Worm (Caenorhabditis elegans) whole organism, L3 larva: ENCODE measurements around the gene mrpl-35.

Source experiments
- R02D3.7 ChIP-seq: fragments of 150-350 bp; optimal IDR thresholded peaks from 2 replicates; lab custom pipeline; 2014; ENCODE audit warnings: missing biosample characterization, missing genetic modification characterization
- ZK546.5 ChIP-seq: sonication (generic microtip); optimal IDR thresholded peaks from 2 replicates; lab custom pipeline; 2017; ENCODE audit warnings: missing biosample characterization, missing genetic modification characterization
- aly-2 ChIP-seq: fragments of 150-350 bp; optimal IDR thresholded peaks from 2 replicates; lab custom pipeline; 2014; ENCODE audit warnings: missing biosample characterization, missing genetic modification characterization
- ama-1 ChIP-seq: fragments of 150-350 bp; optimal IDR thresholded peaks from 2 replicates; lab custom pipeline; 2018
- ceh-16 ChIP-seq: sonication (generic microtip); optimal IDR thresholded peaks from 2 replicates; lab custom pipeline; 2017; ENCODE audit warnings: missing biosample characterization, missing genetic modification characterization
- ceh-28 ChIP-seq: fragments of 150-350 bp; optimal IDR thresholded peaks from 2 replicates; lab custom pipeline; 2014; ENCODE audit warnings: missing biosample characterization, missing genetic modification reagents, missing genetic modification characterization
- ceh-82 ChIP-seq: fragments of 150-350 bp; optimal IDR thresholded peaks from 2 replicates; lab custom pipeline; 2014; ENCODE audit warnings: missing biosample characterization, missing genetic modification characterization
- ceh-9 ChIP-seq: sonication (generic microtip); optimal IDR thresholded peaks from 2 replicates; lab custom pipeline; 2018; ENCODE audit warnings: missing biosample characterization, missing genetic modification characterization
- daf-12 ChIP-seq: fragments of 150-350 bp; optimal IDR thresholded peaks from 2 replicates; lab custom pipeline; 2014; ENCODE audit warnings: missing biosample characterization, missing genetic modification reagents, missing genetic modification characterization
- egl-27 ChIP-seq: sonication (generic microtip); optimal IDR thresholded peaks from 4 replicates; lab custom pipeline; 2017; ENCODE audit warnings: missing biosample characterization, missing genetic modification reagents, missing genetic modification characterization
- egl-5 ChIP-seq: fragments of 150-350 bp; optimal IDR thresholded peaks from 2 replicates; lab custom pipeline; 2017; ENCODE audit warnings: missing biosample characterization, missing genetic modification reagents, missing genetic modification characterization, inconsistent platforms
- elt-1 ChIP-seq: fragments of 150-350 bp; optimal IDR thresholded peaks from 2 replicates; lab custom pipeline; 2014; ENCODE audit warnings: missing biosample characterization, missing genetic modification characterization
- elt-2 ChIP-seq: sonication (generic microtip); optimal IDR thresholded peaks from 2 replicates; lab custom pipeline; 2016; ENCODE audit warnings: missing genetic modification reagents, mild to moderate bottlenecking, missing genetic modification characterization, missing compliant biosample characterization
- elt-3 ChIP-seq, 3 experiments: fragments of 150-350 bp in 1 of 3; sonication (generic microtip) in 2 of 3; optimal IDR thresholded peaks; 2 replicates in 2 of 3; 4 replicates in 1 of 3; lab custom pipeline; 2014 to 2017; ENCODE audit warnings: missing biosample characterization in 3 of 3, missing genetic modification characterization in 3 of 3
- eor-1 ChIP-seq, 2 experiments: fragments of 150-350 bp; optimal IDR thresholded peaks; 2 replicates each; lab custom pipeline; 2014 to 2018; ENCODE audit warnings: missing biosample characterization in 2 of 2, missing genetic modification characterization in 2 of 2
- fkh-10 ChIP-seq: sonication (generic microtip); optimal IDR thresholded peaks from 2 replicates; lab custom pipeline; 2017; ENCODE audit warnings: missing biosample characterization, missing genetic modification reagents, missing genetic modification characterization
- fkh-2 ChIP-seq: fragments of 150-350 bp; optimal IDR thresholded peaks from 2 replicates; lab custom pipeline; 2014; ENCODE audit warnings: missing biosample characterization, missing genetic modification reagents, missing genetic modification characterization
- fos-1 ChIP-seq: fragments of 150-350 bp; optimal IDR thresholded peaks from 2 replicates; lab custom pipeline; 2014; ENCODE audit warnings: missing biosample characterization, missing genetic modification characterization
- hmg-11 ChIP-seq: sonication (generic microtip); optimal IDR thresholded peaks from 2 replicates; lab custom pipeline; 2016; ENCODE audit warnings: missing genetic modification characterization, missing compliant biosample characterization
- jun-1 ChIP-seq: fragments of 150-350 bp; optimal IDR thresholded peaks from 2 replicates; lab custom pipeline; 2014; ENCODE audit warnings: missing biosample characterization, missing genetic modification reagents, missing genetic modification characterization
- lin-15B ChIP-seq: fragments of 150-350 bp; optimal IDR thresholded peaks from 2 replicates; lab custom pipeline; 2014; ENCODE audit warnings: missing biosample characterization, missing genetic modification characterization
- lin-39 ChIP-seq: fragments of 150-350 bp; optimal IDR thresholded peaks from 2 replicates; lab custom pipeline; 2018; ENCODE audit warnings: missing biosample characterization, missing genetic modification reagents, missing genetic modification characterization
- lsy-12 ChIP-seq: sonication (generic microtip); optimal IDR thresholded peaks from 2 replicates; lab custom pipeline; 2016; ENCODE audit warnings: mild to moderate bottlenecking, missing genetic modification characterization, missing compliant biosample characterization
- mdl-1 ChIP-seq: fragments of 150-350 bp; optimal IDR thresholded peaks from 2 replicates; lab custom pipeline; 2014; ENCODE audit warnings: missing biosample characterization, missing genetic modification characterization
- mml-1 ChIP-seq: fragments of 150-350 bp; sonication (generic microtip); optimal IDR thresholded peaks from 3 replicates; lab custom pipeline; 2014; ENCODE audit warnings: missing biosample characterization, missing genetic modification characterization
- nfya-1 ChIP-seq: sonication (generic microtip); optimal IDR thresholded peaks from 2 replicates; lab custom pipeline; 2017; ENCODE audit warnings: missing genetic modification characterization, mild to moderate bottlenecking, missing compliant biosample characterization, antibody characterized with exemption, moderate library complexity; ENCODE audit not compliant: insufficient read depth
- nhr-11 ChIP-seq: fragments of 150-350 bp; optimal IDR thresholded peaks from 2 replicates; lab custom pipeline; 2014; ENCODE audit warnings: missing biosample characterization, missing genetic modification characterization
- nhr-12 ChIP-seq: fragments of 150-350 bp; optimal IDR thresholded peaks from 2 replicates; lab custom pipeline; 2014; ENCODE audit warnings: missing biosample characterization, missing genetic modification characterization
- nhr-23 ChIP-seq: fragments of 150-350 bp; optimal IDR thresholded peaks from 2 replicates; lab custom pipeline; 2014; ENCODE audit warnings: missing biosample characterization, missing genetic modification reagents, missing genetic modification characterization
- nhr-237 ChIP-seq: fragments of 150-350 bp; optimal IDR thresholded peaks from 2 replicates; lab custom pipeline; 2014; ENCODE audit warnings: missing biosample characterization, missing genetic modification characterization
- nhr-25 ChIP-seq: sonication (generic microtip); optimal IDR thresholded peaks from 2 replicates; lab custom pipeline; 2017; ENCODE audit warnings: missing biosample characterization, missing genetic modification characterization
- nhr-28 ChIP-seq: fragments of 150-350 bp; optimal IDR thresholded peaks from 2 replicates; lab custom pipeline; 2014; ENCODE audit warnings: missing biosample characterization, missing genetic modification characterization
- nhr-43 ChIP-seq: sonication (generic microtip); optimal IDR thresholded peaks from 2 replicates; lab custom pipeline; 2016; ENCODE audit warnings: mild to moderate bottlenecking, missing genetic modification characterization, missing compliant biosample characterization; ENCODE audit not compliant: poor library complexity, severe bottlenecking
- nhr-67 ChIP-seq: fragments of 150-350 bp; optimal IDR thresholded peaks from 2 replicates; lab custom pipeline; 2014; ENCODE audit warnings: missing biosample characterization, missing genetic modification characterization
- nhr-76 ChIP-seq: fragments of 150-350 bp; sonication (generic microtip); optimal IDR thresholded peaks from 5 replicates; lab custom pipeline; 2014; ENCODE audit warnings: missing biosample characterization, missing genetic modification characterization
- nhr-77 ChIP-seq: fragments of 150-350 bp; optimal IDR thresholded peaks from 2 replicates; lab custom pipeline; 2014; ENCODE audit warnings: missing biosample characterization, missing genetic modification characterization
- pha-4 ChIP-seq: fragments of 150-350 bp; optimal IDR thresholded peaks from 2 replicates; lab custom pipeline; 2014; ENCODE audit warnings: missing biosample characterization, missing genetic modification reagents, missing genetic modification characterization
- pqm-1 ChIP-seq: fragments of 150-350 bp; optimal IDR thresholded peaks from 2 replicates; lab custom pipeline; 2017; ENCODE audit warnings: missing biosample characterization, missing genetic modification characterization, inconsistent platforms
- sea-2 ChIP-seq: fragments of 150-350 bp; sonication (generic microtip); optimal IDR thresholded peaks from 4 replicates; lab custom pipeline; 2014; ENCODE audit warnings: missing biosample characterization, missing genetic modification reagents, missing genetic modification characterization
- skn-1 ChIP-seq: fragments of 150-350 bp; optimal IDR thresholded peaks from 2 replicates; lab custom pipeline; 2014; ENCODE audit warnings: missing biosample characterization, missing genetic modification characterization
- snpc-4 ChIP-seq: fragments of 150-350 bp; optimal IDR thresholded peaks from 2 replicates; lab custom pipeline; 2014; ENCODE audit warnings: missing biosample characterization, missing genetic modification characterization
- tbx-2 ChIP-seq: sonication (generic microtip); optimal IDR thresholded peaks from 2 replicates; lab custom pipeline; 2016; ENCODE audit warnings: mild to moderate bottlenecking, missing genetic modification characterization, missing compliant biosample characterization
- unc-39 ChIP-seq: sonication (generic microtip); optimal IDR thresholded peaks from 4 replicates; lab custom pipeline; 2017; ENCODE audit warnings: missing biosample characterization, missing genetic modification characterization
- unc-62 ChIP-seq: fragments of 150-350 bp; sonication (generic microtip); optimal IDR thresholded peaks from 4 replicates; lab custom pipeline; 2014; ENCODE audit warnings: missing biosample characterization, missing genetic modification reagents, missing genetic modification characterization
- zag-1 ChIP-seq: fragments of 150-350 bp; optimal IDR thresholded peaks from 2 replicates; lab custom pipeline; 2014; ENCODE audit warnings: missing biosample characterization, missing genetic modification characterization
- ztf-11 ChIP-seq: fragments of 150-350 bp; optimal IDR thresholded peaks from 2 replicates; lab custom pipeline; 2014; ENCODE audit warnings: missing biosample characterization, missing genetic modification characterization
- ztf-4 ChIP-seq: fragments of 150-350 bp; optimal IDR thresholded peaks from 2 replicates; lab custom pipeline; 2014; ENCODE audit warnings: missing biosample characterization, missing genetic modification characterization

Gene mrpl-35

ce11 chrIII:3471403-3472053 lies 38.5 kb upstream of the mrpl-35 start, which contains the start of gene rsu-1:
Gene rsu-1 (plus strand): TSS chrIII:3472003.
- TF ChIP-seq unc-39, result no peak
- no peak for TF ChIP-seq fos-1 (tag; lab: Kevin White, UChicago)
- TF ChIP-seq lin-39 (tag; lab: Kevin White, UChicago), result peak; percentile 50
- no peak for TF ChIP-seq egl-27 (tag; lab: Kevin White, UChicago)
- TF ChIP-seq nhr-11, result no peak
- no peak for TF ChIP-seq nhr-28 (tag; lab: Kevin White, UChicago)
- no peak for TF ChIP-seq aly-2 (tag; lab: Kevin White, UChicago)
- no peak for TF ChIP-seq R02D3.7 (tag; lab: Kevin White, UChicago)
- TF ChIP-seq daf-12 (tag; lab: Kevin White, UChicago), result no peak
- no peak for TF ChIP-seq nhr-76 (tag; lab: Kevin White, UChicago)
- no peak for TF ChIP-seq elt-1 (tag; lab: Kevin White, UChicago)
- TF ChIP-seq ceh-16 (tag; lab: Kevin White, UChicago), result no peak
- TF ChIP-seq nhr-77 (tag; lab: Kevin White, UChicago), result no peak
- TF ChIP-seq nhr-67 (tag; lab: Kevin White, UChicago), result no peak
- peak; percentile 31 for TF ChIP-seq elt-2 (tag; lab: Kevin White, UChicago)
- no peak for TF ChIP-seq ztf-11
- no peak for TF ChIP-seq tbx-2 (tag; lab: Kevin White, UChicago)
- no peak for TF ChIP-seq skn-1 (tag; lab: Kevin White, UChicago)
- no peak for TF ChIP-seq ztf-4
- no peak for TF ChIP-seq ceh-82
- no peak for TF ChIP-seq mml-1 (tag; lab: Kevin White, UChicago)
- no peak for TF ChIP-seq nhr-12 (tag; lab: Kevin White, UChicago)
- no peak for TF ChIP-seq ama-1 (lab: Kevin White, UChicago)
- TF ChIP-seq unc-62 (GFP tag; lab: Kevin White, UChicago), result no peak
- peak; percentile 68 for TF ChIP-seq nfya-1 (tag; lab: Kevin White, UChicago)
- TF ChIP-seq nhr-237 (tag; lab: Kevin White, UChicago), result no peak
- TF ChIP-seq ceh-9 (tag; lab: Kevin White, UChicago), result no peak
- no peak for TF ChIP-seq fkh-2 (tag; lab: Kevin White, UChicago)
- peak; percentile 44 for TF ChIP-seq nhr-23 (tag; lab: Kevin White, UChicago)
- peak; percentile 48 for TF ChIP-seq lin-15B (tag; lab: Kevin White, UChicago)
- TF ChIP-seq ZK546.5, result no peak
- peak; percentile 81 for TF ChIP-seq hmg-11 (tag; lab: Kevin White, UChicago)
- TF ChIP-seq snpc-4 (tag; lab: Kevin White, UChicago), result no peak
- no peak for TF ChIP-seq eor-1 (tag; optimal IDR thresholded peaks at IDR 0.05; lab: Kevin White, UChicago)
- no peak for TF ChIP-seq nhr-43 (tag; lab: Kevin White, UChicago)
- TF ChIP-seq pha-4, result peak; percentile 45
- no peak for TF ChIP-seq lsy-12 (tag; lab: Kevin White, UChicago)
- TF ChIP-seq fkh-10, result no peak
- peak; percentile 83 for TF ChIP-seq nhr-25 (tag; lab: Kevin White, UChicago)
- no peak for TF ChIP-seq elt-3 (tag; optimal IDR thresholded peaks at IDR 0.05; lab: Kevin White, UChicago)
- TF ChIP-seq mdl-1 (tag; lab: Kevin White, UChicago), result no peak
- TF ChIP-seq zag-1 (tag; lab: Kevin White, UChicago), result no peak
- no peak for TF ChIP-seq egl-5
- peak; percentile 48 for TF ChIP-seq pqm-1
- no peak for TF ChIP-seq sea-2 (GFP tag; lab: Kevin White, UChicago)
- TF ChIP-seq ceh-28 (tag; lab: Kevin White, UChicago), result peak; percentile 50
- no peak for TF ChIP-seq jun-1 (tag; lab: Kevin White, UChicago)
